Worm (Caenorhabditis elegans) whole organism, late embryonic: ENCODE measurements around the gene ced-8.

Source experiments
- C08G9.2 ChIP-seq: sonication (generic microtip); optimal IDR thresholded peaks from 2 replicates; lab custom pipeline; 2016; ENCODE audit warnings: mild to moderate bottlenecking, missing genetic modification characterization, moderate library complexity, missing compliant biosample characterization
- C38D4.7 ChIP-seq: fragments of 200-800 bp; sonication (Bioruptor generic); optimal IDR thresholded peaks from 2 replicates; lab custom pipeline; 2018; ENCODE audit warnings: mild to moderate bottlenecking, missing genetic modification characterization, moderate library complexity, missing compliant biosample characterization
- K02D7.2 ChIP-seq: sonication (generic microtip); optimal IDR thresholded peaks from 2 replicates; lab custom pipeline; 2017; ENCODE audit warnings: mild to moderate bottlenecking, missing genetic modification characterization, missing compliant biosample characterization
- K09A11.1 ChIP-seq: sonication (generic microtip); optimal IDR thresholded peaks from 2 replicates; lab custom pipeline; 2017; ENCODE audit warnings: antibody characterized with exemption, mild to moderate bottlenecking, missing genetic modification characterization, missing compliant biosample characterization; ENCODE audit not compliant: insufficient read depth
- ahr-1 ChIP-seq: sonication (generic microtip); optimal IDR thresholded peaks from 2 replicates; lab custom pipeline; 2016; ENCODE audit warnings: missing genetic modification characterization, missing compliant biosample characterization
- ceh-14 ChIP-seq: sonication (generic microtip); optimal IDR thresholded peaks from 2 replicates; lab custom pipeline; 2016; ENCODE audit warnings: missing genotype, missing genetic modification characterization, missing compliant biosample characterization
- ceh-18 ChIP-seq: sonication (generic microtip); optimal IDR thresholded peaks from 2 replicates; lab custom pipeline; 2016; ENCODE audit warnings: missing genetic modification characterization, missing compliant biosample characterization
- ceh-19 ChIP-seq: fragments of 200-800 bp; sonication (Bioruptor generic); optimal IDR thresholded peaks from 2 replicates; lab custom pipeline; 2018; ENCODE audit warnings: mild to moderate bottlenecking, missing genetic modification characterization, missing compliant biosample characterization
- ceh-2 ChIP-seq: sonication (generic microtip); optimal IDR thresholded peaks from 2 replicates; lab custom pipeline; 2016; ENCODE audit warnings: missing genotype, missing genetic modification characterization, missing compliant biosample characterization
- ceh-22 ChIP-seq: sonication (generic microtip); optimal IDR thresholded peaks from 2 replicates; lab custom pipeline; 2017; ENCODE audit warnings: missing biosample characterization, missing genetic modification characterization
- ceh-24 ChIP-seq: sonication (generic microtip); optimal IDR thresholded peaks from 2 replicates; lab custom pipeline; 2016; ENCODE audit warnings: mild to moderate bottlenecking, missing genetic modification characterization, missing compliant biosample characterization
- ceh-30 ChIP-seq: fragments of 150-350 bp; optimal IDR thresholded peaks from 2 replicates; lab custom pipeline; 2014; ENCODE audit warnings: missing biosample characterization, missing genetic modification characterization
- ceh-31 ChIP-seq: sonication (generic microtip); optimal IDR thresholded peaks from 2 replicates; lab custom pipeline; 2016; ENCODE audit warnings: missing genetic modification characterization, missing compliant biosample characterization
- ceh-34 ChIP-seq: sonication (generic microtip); optimal IDR thresholded peaks from 2 replicates; lab custom pipeline; 2016; ENCODE audit warnings: mild to moderate bottlenecking, missing genetic modification characterization, missing compliant biosample characterization
- che-1 ChIP-seq: sonication (generic microtip); optimal IDR thresholded peaks from 2 replicates; lab custom pipeline; 2016; ENCODE audit warnings: mild to moderate bottlenecking, missing genetic modification characterization, missing compliant biosample characterization
- dve-1 ChIP-seq: sonication (generic microtip); optimal IDR thresholded peaks from 2 replicates; lab custom pipeline; 2017; ENCODE audit warnings: antibody characterized with exemption, mild to moderate bottlenecking, missing genetic modification characterization, missing compliant biosample characterization
- elt-2 ChIP-seq: sonication (generic microtip); optimal IDR thresholded peaks from 2 replicates; lab custom pipeline; 2016; ENCODE audit warnings: missing genetic modification reagents, missing genetic modification characterization, missing compliant biosample characterization
- eyg-1 ChIP-seq: sonication (generic microtip); optimal IDR thresholded peaks from 2 replicates; lab custom pipeline; 2016; ENCODE audit warnings: missing genotype, missing genetic modification characterization, missing compliant biosample characterization
- fax-1 ChIP-seq: sonication (generic microtip); optimal IDR thresholded peaks from 2 replicates; lab custom pipeline; 2016; ENCODE audit warnings: missing genotype, missing genetic modification characterization, missing compliant biosample characterization
- fkh-10 ChIP-seq: fragments of 150-350 bp; optimal IDR thresholded peaks from 2 replicates; lab custom pipeline; 2014; ENCODE audit warnings: missing biosample characterization, missing genetic modification reagents, missing genetic modification characterization
- fkh-6 ChIP-seq: sonication (generic microtip); optimal IDR thresholded peaks from 2 replicates; lab custom pipeline; 2016; ENCODE audit warnings: missing genetic modification characterization, missing compliant biosample characterization
- hlh-13 ChIP-seq: fragments of 200-800 bp; sonication (Bioruptor generic); optimal IDR thresholded peaks from 2 replicates; lab custom pipeline; 2018; ENCODE audit warnings: mild to moderate bottlenecking, missing genetic modification characterization, missing compliant biosample characterization
- hlh-15 ChIP-seq: sonication (generic microtip); optimal IDR thresholded peaks from 2 replicates; lab custom pipeline; 2016; ENCODE audit warnings: missing genetic modification characterization, missing compliant biosample characterization
- lim-6 ChIP-seq: sonication (generic microtip); optimal IDR thresholded peaks from 2 replicates; lab custom pipeline; 2016; ENCODE audit warnings: missing genetic modification characterization, missing compliant biosample characterization
- lin-11 ChIP-seq: fragments of 200-800 bp; sonication (Bioruptor generic); optimal IDR thresholded peaks from 2 replicates; lab custom pipeline; 2018; ENCODE audit warnings: mild to moderate bottlenecking, missing genetic modification characterization, missing compliant biosample characterization
- mec-3 ChIP-seq: sonication (generic microtip); optimal IDR thresholded peaks from 2 replicates; lab custom pipeline; 2016; ENCODE audit warnings: borderline replicate concordance, missing genetic modification characterization, missing compliant biosample characterization
- nfya-1 ChIP-seq: sonication (generic microtip); optimal IDR thresholded peaks from 2 replicates; lab custom pipeline; 2017; ENCODE audit warnings: missing genetic modification characterization, mild to moderate bottlenecking, missing compliant biosample characterization, antibody characterized with exemption, moderate library complexity
- nhr-11 ChIP-seq: fragments of 150-350 bp; optimal IDR thresholded peaks from 2 replicates; lab custom pipeline; 2014; ENCODE audit warnings: missing biosample characterization, missing genetic modification characterization
- npax-4 ChIP-seq: sonication (generic microtip); optimal IDR thresholded peaks from 2 replicates; lab custom pipeline; 2016; ENCODE audit warnings: missing genetic modification characterization, missing compliant biosample characterization
- odd-2 ChIP-seq: sonication (generic microtip); optimal IDR thresholded peaks from 2 replicates; lab custom pipeline; 2017; ENCODE audit warnings: antibody characterized with exemption, mild to moderate bottlenecking, missing genetic modification characterization, missing compliant biosample characterization
- pag-3 ChIP-seq: sonication (generic microtip); optimal IDR thresholded peaks from 2 replicates; lab custom pipeline; 2016; ENCODE audit warnings: missing compliant biosample characterization, missing genetic modification characterization, borderline replicate concordance
- pat-9 ChIP-seq: fragments of 200-800 bp; sonication (Bioruptor generic); optimal IDR thresholded peaks from 2 replicates; lab custom pipeline; 2018; ENCODE audit warnings: mild to moderate bottlenecking, missing genetic modification characterization, moderate library complexity, missing compliant biosample characterization
- pqm-1 ChIP-seq: sonication (generic microtip); optimal IDR thresholded peaks from 2 replicates; lab custom pipeline; 2016; ENCODE audit warnings: missing genetic modification characterization, missing compliant biosample characterization
- pros-1 ChIP-seq: fragments of 150-350 bp; optimal IDR thresholded peaks from 2 replicates; lab custom pipeline; 2014; ENCODE audit warnings: missing biosample characterization, missing genetic modification reagents, missing genetic modification characterization
- sox-4 ChIP-seq: sonication (generic microtip); optimal IDR thresholded peaks from 2 replicates; lab custom pipeline; 2017; ENCODE audit warnings: mild to moderate bottlenecking, missing genetic modification characterization, inconsistent platforms, missing compliant biosample characterization
- tbx-2 ChIP-seq: sonication (generic microtip); optimal IDR thresholded peaks from 2 replicates; lab custom pipeline; 2016; ENCODE audit warnings: missing genetic modification characterization, missing compliant biosample characterization
- tbx-7 ChIP-seq: sonication (generic microtip); optimal IDR thresholded peaks from 2 replicates; lab custom pipeline; 2016; ENCODE audit warnings: missing genotype, missing genetic modification characterization, missing compliant biosample characterization
- ttx-3 ChIP-seq: sonication (generic microtip); optimal IDR thresholded peaks from 2 replicates; lab custom pipeline; 2016; ENCODE audit warnings: missing genetic modification reagents, missing genetic modification characterization, missing compliant biosample characterization
- unc-3 ChIP-seq, 2 experiments: fragments of 200-800 bp in 1 of 2; sonication (Bioruptor generic) in 1 of 2; sonication (generic microtip) in 1 of 2; conservative IDR thresholded peaks in 1 of 2; optimal IDR thresholded peaks in 1 of 2; 2 replicates each; pipeline versions ENCODE4 v1.3.6 to Lab custom; 2016 to 2022; ENCODE audit warnings: missing compliant biosample characterization in 2 of 2, missing genetic modification characterization in 2 of 2, missing genetic modification reagents in 1 of 2
- unc-42 ChIP-seq: sonication (generic microtip); optimal IDR thresholded peaks from 2 replicates; lab custom pipeline; 2016; ENCODE audit warnings: missing genotype, missing genetic modification characterization, missing compliant biosample characterization

ced-8 gene

ce11 chrX:8423199-8423598 lies 6.5 kb upstream of the ced-8 start:
- TF ChIP-seq ttx-3 (tag; lab: Kevin White, UChicago) = no peak
- no peak for TF ChIP-seq nfya-1 (tag; lab: Kevin White, UChicago)
- no peak for TF ChIP-seq ceh-14
- TF ChIP-seq ceh-18 (tag; lab: Kevin White, UChicago) = no peak
- TF ChIP-seq odd-2 (tag; lab: Kevin White, UChicago) = no peak

- TF ChIP-seq unc-42 (tag; lab: Kevin White, UChicago) (no peak), nfya-1 (tag; lab: Kevin White, UChicago) (peak; percentile 41), ceh-31 (tag; lab: Kevin White, UChicago) (peak; percentile 31), tbx-2 (tag; lab: Kevin White, UChicago) (peak; percentile 24), pqm-1 (tag; lab: Kevin White, UChicago) (no peak)
These were observed 5.3 kb upstream of the ced-8 start, which contains the start of gene tag-123 for ce11 chrX:8422020-8422419. TSS of gene tag-123 (minus strand) at chrX:8422055.

- TF ChIP-seq odd-2 (tag; lab: Kevin White, UChicago) = no peak
- TF ChIP-seq pat-9 (tag; lab: Kevin White, UChicago) = no peak
- TF ChIP-seq ceh-31 (tag; lab: Kevin White, UChicago) = no peak
- no peak for TF ChIP-seq fax-1 (tag; lab: Kevin White, UChicago)
- TF ChIP-seq C38D4.7 (GFP tag; lab: Kevin White, UChicago) = no peak
- no peak for TF ChIP-seq C08G9.2
- no peak for TF ChIP-seq fkh-6
- no peak for TF ChIP-seq pag-3
- no peak for TF ChIP-seq sox-4 (tag; lab: Kevin White, UChicago)
- no peak for TF ChIP-seq ceh-24
- TF ChIP-seq hlh-15 = no peak
- no peak for TF ChIP-seq tbx-7 (tag; lab: Kevin White, UChicago)
- TF ChIP-seq nhr-11 (tag; lab: Kevin White, UChicago) = no peak
- no peak for TF ChIP-seq unc-42 (tag; lab: Kevin White, UChicago)
- no peak for TF ChIP-seq hlh-13
- TF ChIP-seq lin-11 (tag; lab: Kevin White, UChicago) = no peak
- no peak for TF ChIP-seq eyg-1 (tag; lab: Kevin White, UChicago)
- TF ChIP-seq pqm-1 (tag; lab: Kevin White, UChicago) = no peak
- TF ChIP-seq nfya-1 (tag; lab: Kevin White, UChicago) = no peak
- TF ChIP-seq dve-1 (tag; lab: Kevin White, UChicago) = no peak
- TF ChIP-seq, all 69 proteins: peak for 0
These were observed 4.9 kb upstream of the ced-8 start for ce11 chrX:8421594-8421993.

ce11 chrX:8419252-8419651 lies 2.5 kb upstream of the ced-8 start:
- no peak for TF ChIP-seq npax-4 (tag; lab: Kevin White, UChicago)
- TF ChIP-seq nhr-11 (tag; lab: Kevin White, UChicago) = no peak
- no peak for TF ChIP-seq ahr-1 (tag; lab: Kevin White, UChicago)
- no peak for TF ChIP-seq tbx-2 (tag; lab: Kevin White, UChicago)
- TF ChIP-seq K09A11.1 (tag; lab: Kevin White, UChicago) = no peak
- no peak for TF ChIP-seq ceh-18 (tag; lab: Kevin White, UChicago)
- TF ChIP-seq K02D7.2 = no peak
- TF ChIP-seq fkh-6 = no peak
- no peak for TF ChIP-seq ceh-19 (GFP tag; lab: Kevin White, UChicago)
- no peak for TF ChIP-seq ceh-34 (tag; lab: Kevin White, UChicago)
- TF ChIP-seq elt-2 (tag; lab: Kevin White, UChicago) = no peak
- TF ChIP-seq, all 69 proteins: peak for 0

- no peak for TF ChIP-seq odd-2 (tag; lab: Kevin White, UChicago)
- TF ChIP-seq eyg-1 (tag; lab: Kevin White, UChicago) = no peak
- TF ChIP-seq ceh-30 (tag; lab: Kevin White, UChicago) = no peak
- TF ChIP-seq pros-1 (tag; lab: Kevin White, UChicago) = no peak
- TF ChIP-seq ceh-31 (tag; lab: Kevin White, UChicago) = no peak
- TF ChIP-seq C08G9.2 = no peak
- TF ChIP-seq pat-9 (tag; lab: Kevin White, UChicago) = no peak
- no peak for TF ChIP-seq fax-1 (tag; lab: Kevin White, UChicago)
- no peak for TF ChIP-seq ceh-22 (tag; lab: Kevin White, UChicago)
- no peak for TF ChIP-seq sox-4 (tag; lab: Kevin White, UChicago)
- TF ChIP-seq hlh-15 = no peak
- no peak for TF ChIP-seq mec-3 (tag; lab: Kevin White, UChicago)
- TF ChIP-seq unc-3 (GFP tag; conservative IDR thresholded peaks at IDR 0.05; lab: Robert Waterston, UW) = no peak
- no peak for TF ChIP-seq unc-3 (tag; optimal IDR thresholded peaks at IDR 0.05; lab: Kevin White, UChicago)
- TF ChIP-seq hlh-13 = no peak
- TF ChIP-seq ttx-3 (tag; lab: Kevin White, UChicago) = no peak
- TF ChIP-seq fkh-10 (GFP tag; lab: Kevin White, UChicago) = no peak
- no peak for TF ChIP-seq lim-6 (tag; lab: Kevin White, UChicago)
- no peak for TF ChIP-seq ceh-2 (tag; lab: Kevin White, UChicago)
- TF ChIP-seq che-1 (tag; lab: Kevin White, UChicago) = no peak
- no peak for TF ChIP-seq K09A11.1 (tag; lab: Kevin White, UChicago)
- TF ChIP-seq, all 69 proteins: peak for 0
These were observed 1.7 kb upstream of the ced-8 start, which contains the start of gene spp-13 for ce11 chrX:8418382-8418781. TSS of gene spp-13 (minus strand) at chrX:8418524.
